Worm (Caenorhabditis elegans) whole organism, L2 larva: ENCODE data around the gene Y75D11A.3.

Experiments
- ama-1 ChIP-seq: fragments of 150-350 bp; optimal IDR thresholded peaks from 2 replicates; lab custom pipeline; 2018; ENCODE audit warnings: inconsistent platforms
- elt-3 ChIP-seq: sonication (generic microtip); optimal IDR thresholded peaks from 2 replicates; lab custom pipeline; 2017; ENCODE audit warnings: missing biosample characterization, missing genetic modification characterization
- lin-13 ChIP-seq: fragments of 150-350 bp; optimal IDR thresholded peaks from 2 replicates; lab custom pipeline; 2014; ENCODE audit warnings: missing biosample characterization, missing genetic modification reagents, missing genetic modification characterization
- peb-1 ChIP-seq: fragments of 150-350 bp; optimal IDR thresholded peaks from 2 replicates; lab custom pipeline; 2014; ENCODE audit warnings: missing biosample characterization, missing genetic modification characterization
- unc-39 ChIP-seq: fragments of 150-350 bp; optimal IDR thresholded peaks from 2 replicates; lab custom pipeline; 2014; ENCODE audit warnings: missing biosample characterization, missing genetic modification characterization
- unc-62 ChIP-seq: fragments of 150-350 bp; optimal IDR thresholded peaks from 2 replicates; lab custom pipeline; 2014; ENCODE audit warnings: missing biosample characterization, missing genetic modification reagents, missing genetic modification characterization

DNA sequence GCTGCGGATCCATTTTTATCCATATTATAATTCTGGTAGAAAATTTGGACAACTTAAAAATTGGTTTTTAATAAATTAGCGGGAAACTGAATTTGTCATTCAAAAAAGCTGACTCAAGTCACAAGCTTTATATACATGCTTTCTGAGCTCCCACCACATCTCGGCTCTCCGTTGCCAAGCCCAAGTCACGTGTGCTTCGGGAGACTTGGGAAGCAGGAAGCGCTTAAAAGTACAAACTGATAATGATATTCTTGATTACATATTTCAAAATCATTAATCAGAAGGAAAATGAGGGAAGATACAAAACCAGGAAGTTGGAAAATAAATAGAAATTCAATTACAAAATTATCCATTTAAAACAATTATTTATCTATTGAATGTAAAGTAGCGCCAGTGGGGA is 32.0 kb upstream of the Y75D11A.3 start, which contains the start of gene elc-2:
- TF ChIP-seq unc-39 (tag; lab: Kevin White, UChicago) (no peak), unc-62 (no peak), elt-3 (tag; lab: Kevin White, UChicago) (no peak), ama-1 (lab: Kevin White, UChicago) (no peak), peb-1 (tag; lab: Kevin White, UChicago) (no peak), lin-13 (GFP tag; lab: Kevin White, UChicago) (no peak)
